Fruit fly (Drosophila melanogaster) whole organism: ENCODE measurements around the gene CG34448.

ENCODE experiments used
- CG8478 ChIP-seq: fragments of >200 bp; optimal IDR thresholded peaks from 2 replicates; lab custom pipeline; 2018; ENCODE audit warnings: inconsistent platforms
- Dll ChIP-seq: fragments of >200 bp; optimal IDR thresholded peaks from 2 replicates; lab custom pipeline; 2017
- EcR ChIP-seq, 2 experiments: fragments of >200 bp; optimal IDR thresholded peaks; 2 replicates each; lab custom pipeline; 2017; ENCODE audit warnings: missing biosample characterization in 2 of 2, missing genetic modification characterization in 2 of 2, missing genetic modification reagents in 2 of 2
- pan ChIP-seq: fragments of >200 bp; optimal IDR thresholded peaks from 2 replicates; lab custom pipeline; 2017
- psq ChIP-seq: fragments of >200 bp; optimal IDR thresholded peaks from 2 replicates; lab custom pipeline; 2017
- usp ChIP-seq: fragments of >200 bp; optimal IDR thresholded peaks from 2 replicates; lab custom pipeline; 2017; ENCODE audit warnings: missing biosample characterization, missing genetic modification characterization, mixed read lengths

- TF ChIP-seq psq (no peak), Dll (lab: Kevin White, UChicago) (no peak), usp (GFP tag; lab: Kevin White, UChicago) (no peak), pan (lab: Kevin White, UChicago) (no peak), EcR (GFP tag; optimal IDR thresholded peaks at IDR 0.05; lab: Kevin White, UChicago) (no peak), CG8478 (lab: Kevin White, UChicago) (no peak)
Measured at dm6 chr2L:2426444-2427188, 8.9 kb upstream of the CG34448 start.
